Fruit fly (Drosophila melanogaster): ENCODE data around the gene CG34008.

The CG34008 gene

DNA sequence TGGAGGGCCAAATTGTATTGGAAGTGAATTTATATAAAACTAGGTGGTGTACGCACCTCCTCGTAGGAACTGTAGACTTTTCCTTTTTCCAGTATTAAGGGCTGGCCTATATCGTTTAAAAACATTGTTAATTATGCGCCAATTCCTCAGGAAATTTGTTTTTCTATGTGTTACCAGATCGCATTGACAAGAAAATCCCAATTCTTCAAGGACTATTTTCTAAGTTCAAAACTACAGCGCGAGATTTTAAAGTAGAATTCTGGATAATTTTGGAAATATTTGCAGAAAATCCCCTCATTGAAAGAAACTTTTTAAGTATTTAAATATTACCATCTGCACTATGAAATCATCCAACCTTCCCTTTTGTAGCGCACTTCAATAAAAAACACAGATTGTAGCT, at the start of gene CG34008:
Gene CG34008, minus strand, starts transcription at position 147 of the 400 bp plus-strand sequence.
- TF ChIP-seq CG33017 (tag; optimal IDR thresholded peaks at IDR 0.05), result no peak

DNA sequence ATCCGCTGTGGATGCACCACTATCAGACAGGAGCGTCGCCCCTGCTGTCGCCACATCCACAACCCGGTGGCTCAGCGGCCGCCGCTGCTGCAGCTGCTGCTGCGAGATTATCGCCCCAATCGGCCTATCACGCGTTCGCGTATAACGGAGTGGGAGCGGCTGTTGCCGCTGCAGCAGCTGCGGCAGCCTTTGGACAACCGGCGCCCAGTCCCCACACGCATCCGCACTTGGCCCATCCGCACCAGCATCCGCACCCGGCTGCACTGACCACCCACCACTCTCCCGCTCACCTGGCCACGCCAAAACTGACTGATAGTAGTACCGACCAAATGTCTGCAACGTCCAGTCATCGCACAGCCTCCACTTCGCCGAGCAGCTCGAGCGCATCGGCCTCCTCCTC, 44.8 kb upstream of the CG34008 start:
- TF ChIP-seq bab1 (GFP tag; optimal IDR thresholded peaks at IDR 0.05), result no peak
- no peak for TF ChIP-seq CG7101 (tag; optimal IDR thresholded peaks at IDR 0.05)

DNA sequence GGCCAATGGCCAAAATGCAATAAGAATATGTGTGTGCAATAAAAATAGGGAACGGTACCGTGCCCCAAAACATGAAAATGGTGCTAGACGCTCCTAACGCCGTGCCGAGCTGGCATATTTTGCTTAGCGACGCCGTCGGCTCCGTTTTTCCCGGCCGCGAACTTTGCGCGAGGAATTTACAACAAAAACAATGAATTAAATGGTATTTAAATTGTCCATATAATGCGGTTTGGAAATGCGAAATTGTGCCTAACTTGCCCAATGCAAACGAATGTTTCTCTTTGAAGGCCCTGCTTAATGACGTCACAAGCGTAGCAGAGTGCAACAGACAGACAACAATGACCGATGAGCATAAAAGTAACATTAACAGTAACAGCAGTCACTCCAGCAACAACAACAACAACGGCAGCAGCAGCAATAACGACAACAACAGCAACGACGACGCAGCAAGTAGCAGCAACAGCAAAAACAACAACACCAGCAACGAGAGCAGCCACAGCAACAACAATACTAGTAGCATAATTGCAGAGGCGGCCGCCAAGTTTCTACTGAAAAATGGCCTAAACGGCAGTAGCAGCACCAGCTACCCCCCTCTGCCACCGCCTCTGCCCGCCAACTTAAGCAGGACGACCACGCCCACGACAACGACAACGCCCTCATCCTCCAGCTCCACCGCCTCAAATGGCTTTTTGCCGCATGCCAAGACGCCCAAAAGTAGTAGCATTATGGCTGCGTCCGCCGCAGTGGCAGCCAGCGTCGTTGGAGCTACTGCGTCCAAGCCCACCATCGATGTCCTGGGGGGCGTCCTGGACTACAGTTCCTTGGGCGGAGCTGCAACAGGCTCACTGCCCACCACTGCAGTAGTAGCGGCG, 41.2 kb upstream of the CG34008 start:
- TF ChIP-seq toe (GFP tag; optimal IDR thresholded peaks at IDR 0.05), result no peak
- TF ChIP-seq tj (GFP tag; optimal IDR thresholded peaks at IDR 0.05), result no peak
- no peak for TF ChIP-seq cnc (optimal IDR thresholded peaks at IDR 0.05)

DNA sequence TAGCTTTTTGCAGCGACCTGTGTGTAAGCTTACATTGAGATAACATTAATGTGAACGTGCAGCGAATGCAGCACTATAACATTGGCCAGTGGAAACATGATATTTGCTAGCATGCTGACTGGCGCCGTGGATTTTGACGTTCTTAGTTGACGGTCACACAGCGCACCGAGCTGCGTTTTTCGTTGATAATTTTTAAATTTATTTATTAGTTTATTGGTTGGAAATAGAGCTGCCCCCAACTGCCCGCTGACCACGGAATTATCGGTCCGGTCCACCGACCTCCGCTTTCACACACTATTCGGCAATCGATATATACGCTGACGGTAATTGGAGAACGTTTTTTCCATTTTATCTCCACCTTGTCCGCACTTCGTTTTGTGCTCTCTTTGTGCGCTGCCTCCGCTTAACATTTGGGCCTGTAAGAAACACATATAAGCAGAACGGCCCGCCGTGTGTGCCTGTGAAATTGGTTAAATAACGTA, 40.5 kb upstream of the CG34008 start, which contains the start of gene H:
Gene H, plus strand, starts transcription at position 134 of the 482 bp plus-strand sequence.
- TF ChIP-seq kay (GFP tag; ENCODE audit: borderline replicate concordance) (no peak), CG12768 (GFP tag; optimal IDR thresholded peaks at IDR 0.05) (no peak), CG1620 (GFP tag; optimal IDR thresholded peaks at IDR 0.05) (no peak), cic (GFP tag; optimal IDR thresholded peaks at IDR 0.05) (no peak), Clk (GFP tag; optimal IDR thresholded peaks at IDR 0.05) (no peak), tj (GFP tag; optimal IDR thresholded peaks at IDR 0.05) (peak; percentile 22), Mnt (GFP tag; optimal IDR thresholded peaks at IDR 0.05) (peak; percentile 48), CG11617 (GFP tag; optimal IDR thresholded peaks at IDR 0.05) (peak; percentile 52)

DNA sequence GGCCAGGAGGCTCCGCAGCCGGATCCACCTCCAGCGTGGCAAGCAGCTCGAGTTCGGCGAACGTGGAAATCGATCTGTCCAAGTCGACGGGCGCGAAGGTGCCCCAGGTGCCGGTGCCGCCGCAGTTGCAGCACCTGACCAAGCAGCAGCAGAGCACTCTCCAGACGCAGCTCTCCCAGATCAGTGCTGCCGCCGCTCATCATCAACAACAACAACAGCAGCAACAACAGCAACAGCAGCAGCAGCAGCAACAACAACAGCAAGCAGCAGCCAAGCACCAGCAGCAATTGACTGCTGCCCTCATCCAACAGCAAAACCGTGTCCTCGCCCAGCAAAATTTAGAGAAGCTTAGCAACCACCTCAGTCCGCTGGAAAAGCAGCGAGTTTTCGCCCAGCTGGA, 37.6 kb upstream of the CG34008 start:
- TF ChIP-seq CG1620 (GFP tag; optimal IDR thresholded peaks at IDR 0.05) (no peak), Crg-1 (GFP tag; optimal IDR thresholded peaks at IDR 0.05) (no peak), cic (GFP tag; optimal IDR thresholded peaks at IDR 0.05) (no peak), pad (GFP tag; optimal IDR thresholded peaks at IDR 0.05) (no peak), Hr96 (GFP tag; optimal IDR thresholded peaks at IDR 0.05) (no peak), toe (GFP tag; optimal IDR thresholded peaks at IDR 0.05) (no peak), Mnt (GFP tag; optimal IDR thresholded peaks at IDR 0.05) (no peak), CG33017 (tag; optimal IDR thresholded peaks at IDR 0.05) (no peak), Clk (GFP tag; optimal IDR thresholded peaks at IDR 0.05) (no peak), CG14711 (tag; optimal IDR thresholded peaks at IDR 0.05) (no peak), CG11617 (GFP tag; optimal IDR thresholded peaks at IDR 0.05) (no peak), cnc (optimal IDR thresholded peaks at IDR 0.05) (no peak), kay (GFP tag; ENCODE audit: borderline replicate concordance) (no peak), CG7101 (tag; optimal IDR thresholded peaks at IDR 0.05) (no peak), CG7045 (GFP tag; optimal IDR thresholded peaks at IDR 0.05) (no peak), bab1 (GFP tag; optimal IDR thresholded peaks at IDR 0.05) (no peak), CG5204 (GFP tag; optimal IDR thresholded peaks at IDR 0.05) (no peak), CG12768 (GFP tag; optimal IDR thresholded peaks at IDR 0.05) (no peak), ovo (GFP tag; optimal IDR thresholded peaks at IDR 0.05) (no peak)

DNA sequence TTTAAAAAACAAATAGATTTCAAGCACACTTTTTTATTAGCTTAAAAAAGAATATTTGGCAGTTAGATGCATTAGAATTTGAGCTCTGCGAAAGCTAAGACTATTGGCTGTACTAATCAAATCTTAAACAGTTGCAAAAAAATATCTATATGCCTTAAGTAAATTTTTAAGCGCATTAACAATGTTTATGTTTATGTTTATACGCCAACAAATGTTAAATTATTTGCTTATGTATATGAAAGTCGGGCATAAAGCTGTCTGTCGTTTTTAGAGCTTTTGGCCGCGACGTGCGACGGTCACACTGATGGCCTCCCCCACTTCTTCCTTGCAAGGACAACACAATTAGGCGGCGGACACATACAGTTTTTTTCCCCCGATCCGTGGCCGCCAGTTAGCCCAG, 36.3 kb upstream of the CG34008 start, which contains the start of gene CG5466:
Gene CG5466, plus strand, starts transcription at position 301 of the 400 bp plus-strand sequence.
- TF ChIP-seq Hr96 (GFP tag; optimal IDR thresholded peaks at IDR 0.05) (no peak), CG7101 (tag; optimal IDR thresholded peaks at IDR 0.05) (no peak), bab1 (GFP tag; optimal IDR thresholded peaks at IDR 0.05) (no peak), kay (GFP tag; ENCODE audit: borderline replicate concordance) (no peak), toe (GFP tag; optimal IDR thresholded peaks at IDR 0.05) (no peak), CG5204 (GFP tag; optimal IDR thresholded peaks at IDR 0.05) (no peak), ovo (GFP tag; optimal IDR thresholded peaks at IDR 0.05) (no peak), CG14711 (tag; optimal IDR thresholded peaks at IDR 0.05) (no peak), CG11617 (GFP tag; optimal IDR thresholded peaks at IDR 0.05) (no peak)

DNA sequence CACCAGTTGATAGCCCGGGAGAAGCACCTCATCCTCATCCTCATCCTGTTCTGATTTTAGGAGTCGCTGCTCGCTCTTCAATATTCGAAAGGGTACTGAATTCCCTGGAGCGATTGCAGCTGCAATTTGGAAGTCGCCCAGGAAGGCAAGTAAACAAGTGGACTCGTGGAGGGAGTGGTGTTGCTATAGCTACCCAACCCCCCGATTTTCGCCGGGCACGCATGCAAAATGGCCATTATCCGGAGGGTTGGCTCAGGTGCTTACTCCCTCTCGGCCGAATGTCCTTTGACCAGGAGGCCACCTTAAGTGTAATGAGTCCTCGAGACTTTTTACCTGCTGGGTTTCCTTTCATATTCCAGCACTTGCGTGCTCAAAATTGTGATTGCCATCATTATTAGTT, 35.5 kb upstream of the CG34008 start, which contains the start of gene CG15923:
Gene CG15923, minus strand, starts transcription at position 101 of the 400 bp plus-strand sequence.
- TF ChIP-seq CG33017 (tag; optimal IDR thresholded peaks at IDR 0.05) (no peak), CG11617 (GFP tag; optimal IDR thresholded peaks at IDR 0.05) (no peak), kay (GFP tag; ENCODE audit: borderline replicate concordance) (no peak), cnc (optimal IDR thresholded peaks at IDR 0.05) (no peak), CG5204 (GFP tag; optimal IDR thresholded peaks at IDR 0.05) (no peak), Hr96 (GFP tag; optimal IDR thresholded peaks at IDR 0.05) (no peak), CG12768 (GFP tag; optimal IDR thresholded peaks at IDR 0.05) (no peak), Mnt (GFP tag; optimal IDR thresholded peaks at IDR 0.05) (no peak), cic (GFP tag; optimal IDR thresholded peaks at IDR 0.05) (no peak), ovo (GFP tag; optimal IDR thresholded peaks at IDR 0.05) (no peak), CG1620 (GFP tag; optimal IDR thresholded peaks at IDR 0.05) (no peak), pad (GFP tag; optimal IDR thresholded peaks at IDR 0.05) (no peak), toe (GFP tag; optimal IDR thresholded peaks at IDR 0.05) (no peak), CG7045 (GFP tag; optimal IDR thresholded peaks at IDR 0.05) (no peak), Crg-1 (GFP tag; optimal IDR thresholded peaks at IDR 0.05) (no peak), CG7101 (tag; optimal IDR thresholded peaks at IDR 0.05) (no peak), bab1 (GFP tag; optimal IDR thresholded peaks at IDR 0.05) (no peak), CG14711 (tag; optimal IDR thresholded peaks at IDR 0.05) (no peak), Clk (GFP tag; optimal IDR thresholded peaks at IDR 0.05) (no peak)

Data from whole organism, adult.